Worm (Caenorhabditis elegans): ENCODE measurements around the gene hmg-11.

- no peak for TF ChIP-seq tra-4 (tag; optimal IDR thresholded peaks at IDR 0.05)
- no peak for TF ChIP-seq hmg-4 (GFP tag; optimal IDR thresholded peaks at IDR 0.05)
- no peak for TF ChIP-seq flt-1 (GFP tag; IDR thresholded peaks at IDR 0.05)
- TF ChIP-seq ama-1 (optimal IDR thresholded peaks at IDR 0.05): no peak
These were observed 1.2 kb upstream of the hmg-11 start, which contains the start of gene T05A7.6 for ce11 chrII:4671692-4672091.
